Worm (Caenorhabditis elegans) whole organism, early embryonic: Measurements from ENCODE around the gene F35F10.6.

Experiments used
- ama-1 ChIP-seq: fragments of 150-350 bp; optimal IDR thresholded peaks from 2 replicates; lab custom pipeline; 2014
- ceh-13 ChIP-seq: fragments of 200-800 bp; sonication (Bioruptor generic); optimal IDR thresholded peaks from 2 replicates; lab custom pipeline; 2018; ENCODE audit warnings: mild to moderate bottlenecking, missing genetic modification characterization, missing compliant biosample characterization
- flt-1 ChIP-seq: fragments of 200-800 bp; sonication (Bioruptor generic); IDR thresholded peaks from 2 replicates; pipeline ENCODE4 v1.3.6; 2022; ENCODE audit warnings: missing genetic modification characterization, missing compliant biosample characterization
- hmbx-1 ChIP-seq: sonication (generic microtip); optimal IDR thresholded peaks from 2 replicates; lab custom pipeline; 2016; ENCODE audit warnings: mild to moderate bottlenecking, missing genetic modification characterization, missing compliant biosample characterization
- pes-1 ChIP-seq: fragments of 200-800 bp; sonication (Bioruptor generic); IDR thresholded peaks from 2 replicates; pipeline ENCODE4 v1.3.6; 2022; ENCODE audit warnings: missing genetic modification reagents, missing genetic modification characterization, missing compliant biosample characterization
- scrt-1 ChIP-seq: fragments of 200-800 bp; sonication (Bioruptor generic); IDR thresholded peaks from 2 replicates; pipeline ENCODE4 v1.3.6; 2022; ENCODE audit warnings: missing genetic modification characterization, missing compliant biosample characterization
- sea-1 ChIP-seq: fragments of 200-800 bp; sonication (Bioruptor generic); conservative IDR thresholded peaks from 2 replicates; pipeline ENCODE4 v1.3.6; 2022; ENCODE audit warnings: missing genetic modification characterization, missing compliant biosample characterization
- tbx-11 ChIP-seq: fragments of 200-800 bp; sonication (Bioruptor generic); IDR thresholded peaks from 2 replicates; pipeline ENCODE4 v1.3.6; 2022; ENCODE audit warnings: missing genetic modification characterization, missing compliant biosample characterization
- tra-4 ChIP-seq: sonication (generic microtip); optimal IDR thresholded peaks from 2 replicates; lab custom pipeline; 2017; ENCODE audit warnings: missing genetic modification characterization, missing compliant biosample characterization

- TF ChIP-seq ceh-13 (GFP tag; lab: Kevin White, UChicago), result no peak
- TF ChIP-seq ama-1 (lab: Kevin White, UChicago), result no peak
- no peak for TF ChIP-seq pes-1 (GFP tag; lab: Robert Waterston, UW)
- TF ChIP-seq flt-1 (GFP tag; lab: Robert Waterston, UW), result no peak
- no peak for TF ChIP-seq sea-1 (GFP tag; lab: Robert Waterston, UW)
- TF ChIP-seq scrt-1, result no peak
- TF ChIP-seq tra-4 (tag; lab: Kevin White, UChicago), result no peak
- TF ChIP-seq hmbx-1, result no peak
- no peak for TF ChIP-seq tbx-11
Observed at ce11 chrV:3273577-3274100, 15.5 kb downstream of the F35F10.6 start, which contains the start of gene T28A11.4.
